Worm (Caenorhabditis elegans) whole organism, midembryonic: ENCODE data around the gene gcy-13.

Source experiments
- T22C8.4 ChIP-seq: fragments of 200-800 bp; sonication (Bioruptor generic); IDR thresholded peaks from 2 replicates; pipeline ENCODE4 v1.3.6; 2022; ENCODE audit warnings: missing genetic modification characterization, missing compliant biosample characterization
- cog-1 ChIP-seq: sonication (generic microtip); optimal IDR thresholded peaks from 2 replicates; lab custom pipeline; 2016; ENCODE audit warnings: missing genetic modification characterization, missing compliant biosample characterization
- flt-1 ChIP-seq: fragments of 200-800 bp; sonication (Bioruptor generic); IDR thresholded peaks from 2 replicates; pipeline ENCODE4 v1.3.6; 2022; ENCODE audit warnings: missing genetic modification characterization, missing compliant biosample characterization
- klf-2 ChIP-seq: fragments of 200-800 bp; sonication (Bioruptor generic); conservative IDR thresholded peaks from 2 replicates; pipeline ENCODE4 v1.3.6; 2022; ENCODE audit warnings: missing genetic modification reagents, missing genetic modification characterization, missing compliant biosample characterization
- med-1 ChIP-seq: sonication (generic microtip); optimal IDR thresholded peaks from 2 replicates; lab custom pipeline; 2017; ENCODE audit warnings: missing genetic modification characterization, mild to moderate bottlenecking, missing compliant biosample characterization, antibody characterized with exemption, missing genetic modification reagents; ENCODE audit not compliant: insufficient read depth
- ref-1 ChIP-seq: fragments of 200-800 bp; sonication (Bioruptor generic); conservative IDR thresholded peaks from 2 replicates; pipeline ENCODE4 v1.3.6; 2022; ENCODE audit warnings: missing genetic modification reagents, missing genetic modification characterization, missing compliant biosample characterization
- tab-1 ChIP-seq: fragments of 200-800 bp; sonication (Bioruptor generic); IDR thresholded peaks from 2 replicates; pipeline ENCODE4 v1.3.6; 2022; ENCODE audit warnings: missing genetic modification characterization, missing compliant biosample characterization
- ztf-23 ChIP-seq: fragments of 200-800 bp; sonication (Bioruptor generic); IDR thresholded peaks from 2 replicates; pipeline ENCODE4 v1.3.6; 2022; ENCODE audit warnings: missing genetic modification reagents, missing genetic modification characterization, missing compliant biosample characterization
- ztf-29 ChIP-seq: fragments of 200-800 bp; sonication (Bioruptor generic); IDR thresholded peaks from 2 replicates; pipeline ENCODE4 v1.3.6; 2022; ENCODE audit warnings: missing genetic modification reagents, missing genetic modification characterization, missing compliant biosample characterization

The gcy-13 gene

DNA sequence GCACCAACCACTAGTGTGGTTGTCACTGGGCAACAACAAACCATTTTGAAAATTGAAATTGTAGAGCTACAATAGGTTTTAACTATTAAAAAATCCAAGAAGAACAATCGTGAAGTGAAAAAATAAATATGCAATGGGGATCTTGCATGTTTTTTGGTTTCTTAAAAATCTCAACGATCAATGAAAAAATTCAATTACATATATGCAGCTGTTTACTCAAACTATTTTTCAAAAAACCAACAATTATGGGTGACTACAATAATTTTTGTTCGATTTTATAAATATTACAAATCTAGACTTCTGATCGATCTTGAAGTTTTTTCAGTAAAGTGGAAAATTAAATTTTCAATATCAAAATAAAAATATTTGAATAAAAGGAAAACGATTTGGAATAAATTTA lies 39.2 kb upstream of the gcy-13 start, which contains the start of gene cdr-4:
cdr-4 (minus strand) TSS at position 101 of the 400 bp plus-strand sequence.
- no peak for TF ChIP-seq ztf-29 (GFP tag; lab: Robert Waterston, UW)
- TF ChIP-seq ref-1: no peak
- no peak for TF ChIP-seq klf-2 (GFP tag; lab: Robert Waterston, UW)
- TF ChIP-seq cog-1 (tag; lab: Kevin White, UChicago): no peak
- TF ChIP-seq med-1 (GFP tag; lab: Kevin White, UChicago): no peak
- no peak for TF ChIP-seq ztf-23
- TF ChIP-seq T22C8.4 (GFP tag; lab: Robert Waterston, UW): no peak
- no peak for TF ChIP-seq tab-1 (GFP tag; lab: Robert Waterston, UW)
- TF ChIP-seq flt-1 (GFP tag; lab: Robert Waterston, UW): no peak

DNA sequence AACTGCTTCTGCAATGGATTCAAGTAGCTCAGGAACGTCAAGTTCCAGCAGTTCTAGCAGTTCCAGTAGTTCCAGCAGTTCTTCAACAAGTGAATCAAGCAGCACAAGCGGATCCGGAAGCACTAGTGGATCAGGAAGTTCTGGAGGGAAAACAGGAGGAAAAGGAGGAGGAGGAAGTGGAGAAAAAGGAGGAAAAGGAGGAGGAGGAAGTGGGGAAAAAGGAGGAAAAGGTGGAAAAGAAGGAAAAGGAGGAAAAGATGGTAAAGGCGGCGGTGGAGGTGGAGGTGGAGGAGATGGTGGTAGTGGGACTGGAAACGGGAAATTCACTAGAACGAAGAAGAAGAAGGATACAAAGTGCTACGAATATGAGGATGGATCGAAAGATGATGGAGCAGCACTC lies 37.2 kb upstream of the gcy-13 start:
- no peak for TF ChIP-seq tab-1 (GFP tag; lab: Robert Waterston, UW)
- 0 out of 2 replicates have a peak, but pooled peaks have one; percentile 14 for TF ChIP-seq klf-2 (GFP tag; lab: Robert Waterston, UW)

DNA sequence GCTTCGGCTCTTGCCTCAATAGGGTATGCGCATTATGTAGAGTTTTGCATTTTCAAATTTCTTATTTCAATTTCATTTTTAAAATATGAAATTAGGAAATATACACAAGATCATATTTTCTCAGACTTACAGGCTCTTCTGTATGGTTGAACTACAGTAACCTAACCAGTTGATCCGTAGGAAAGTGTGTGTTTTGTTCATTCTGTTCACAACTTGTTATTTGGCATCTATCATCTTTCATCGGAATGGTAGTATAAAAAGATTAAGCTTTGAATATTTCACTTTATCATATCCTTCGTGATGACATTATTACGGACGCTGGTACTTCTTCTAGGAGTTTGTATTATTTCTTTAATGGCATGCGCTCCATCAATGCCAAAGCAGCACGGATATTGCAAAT lies 36.6 kb upstream of the gcy-13 start, which contains the start of gene K01D12.10:
K01D12.10 (plus strand) TSS at position 301 of the 400 bp plus-strand sequence.
- TF ChIP-seq T22C8.4 (GFP tag; lab: Robert Waterston, UW): no peak
- no peak for TF ChIP-seq med-1 (GFP tag; lab: Kevin White, UChicago)
- TF ChIP-seq tab-1 (GFP tag; lab: Robert Waterston, UW): no peak
- TF ChIP-seq ztf-23: no peak
- no peak for TF ChIP-seq cog-1 (tag; lab: Kevin White, UChicago)

DNA sequence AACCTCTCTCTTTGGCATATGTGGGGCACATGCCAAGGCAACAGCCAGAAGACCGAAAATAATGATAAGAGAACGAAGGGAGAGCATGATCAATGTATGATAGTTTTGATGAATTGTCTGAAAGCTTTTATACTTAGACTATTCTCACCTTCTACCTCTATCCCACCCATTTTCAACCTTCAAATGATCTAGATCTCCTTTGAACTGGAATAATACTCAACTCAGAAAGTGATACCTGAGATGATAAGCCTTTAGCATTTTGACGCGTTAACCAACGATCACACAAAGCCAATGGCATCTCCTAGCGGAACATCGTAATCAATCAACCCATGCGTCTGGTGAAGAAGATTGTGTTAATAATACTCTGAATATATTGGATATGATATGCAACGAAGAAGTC lies 35.2 kb upstream of the gcy-13 start, which contains the start of gene K01D12.9:
K01D12.9 (minus strand) TSS at position 101 of the 400 bp plus-strand sequence.
- no peak for TF ChIP-seq med-1 (GFP tag; lab: Kevin White, UChicago)
- TF ChIP-seq cog-1 (tag; lab: Kevin White, UChicago): no peak
- TF ChIP-seq tab-1 (GFP tag; lab: Robert Waterston, UW): no peak
- TF ChIP-seq flt-1 (GFP tag; lab: Robert Waterston, UW): no peak
- TF ChIP-seq ref-1: no peak
- no peak for TF ChIP-seq T22C8.4 (GFP tag; lab: Robert Waterston, UW)
- TF ChIP-seq ztf-23: no peak
- TF ChIP-seq ztf-29 (GFP tag; lab: Robert Waterston, UW): no peak
- no peak for TF ChIP-seq klf-2 (GFP tag; lab: Robert Waterston, UW)

DNA sequence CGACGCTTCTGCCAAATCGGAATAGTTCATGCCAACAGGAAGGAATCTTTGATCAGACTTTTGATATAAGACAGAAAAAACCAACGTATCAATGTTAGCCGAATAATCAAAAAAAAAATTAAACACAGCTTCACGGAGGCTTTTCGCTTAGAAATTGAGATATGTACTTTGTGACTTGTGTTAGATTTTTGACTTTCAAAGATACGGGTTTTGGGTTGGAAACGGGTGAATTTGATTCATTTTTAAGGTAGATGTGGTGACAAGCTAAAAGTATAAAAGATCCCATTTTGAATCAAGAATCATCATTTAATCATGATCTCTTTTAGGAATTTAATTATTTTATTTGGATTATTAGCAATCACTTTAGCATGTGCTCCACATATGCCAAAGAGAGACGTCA lies 33.0 kb upstream of the gcy-13 start, which contains the start of gene K01D12.8:
K01D12.8 (plus strand) TSS at position 301 of the 400 bp plus-strand sequence.
- TF ChIP-seq tab-1 (GFP tag; lab: Robert Waterston, UW) (no peak), ztf-29 (GFP tag; lab: Robert Waterston, UW) (no peak), ref-1 (no peak), klf-2 (GFP tag; lab: Robert Waterston, UW) (no peak), T22C8.4 (GFP tag; lab: Robert Waterston, UW) (no peak), ztf-23 (no peak), flt-1 (GFP tag; lab: Robert Waterston, UW) (no peak), med-1 (GFP tag; lab: Kevin White, UChicago) (no peak), cog-1 (tag; lab: Kevin White, UChicago) (no peak)

DNA sequence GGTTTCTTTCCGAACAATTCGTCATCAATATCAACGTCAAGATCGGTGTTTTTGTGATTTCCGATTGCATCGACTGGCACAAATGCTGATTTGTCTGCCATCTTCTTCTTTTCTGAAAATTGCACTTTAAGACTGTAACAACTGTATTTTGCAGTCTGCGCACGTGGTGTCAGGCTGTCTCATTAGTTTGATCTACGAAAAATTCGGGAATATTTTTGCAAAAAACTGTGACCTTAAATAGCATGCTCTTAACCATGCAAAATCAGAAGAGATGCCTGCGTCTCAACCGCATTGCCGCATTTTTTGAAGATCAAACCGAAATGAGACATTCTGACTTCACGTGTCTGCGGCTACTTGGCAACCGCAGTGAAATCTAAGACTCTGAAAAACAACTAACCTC lies 32.0 kb upstream of the gcy-13 start, which contains the start of gene K01D12.7:
K01D12.7 (minus strand) TSS at position 101 of the 400 bp plus-strand sequence.
- TF ChIP-seq T22C8.4 (GFP tag; lab: Robert Waterston, UW) (no peak), cog-1 (tag; lab: Kevin White, UChicago) (no peak), tab-1 (GFP tag; lab: Robert Waterston, UW) (no peak), med-1 (GFP tag; lab: Kevin White, UChicago) (no peak), ref-1 (no peak), flt-1 (GFP tag; lab: Robert Waterston, UW) (no peak), ztf-29 (GFP tag; lab: Robert Waterston, UW) (no peak), ztf-23 (no peak)

DNA sequence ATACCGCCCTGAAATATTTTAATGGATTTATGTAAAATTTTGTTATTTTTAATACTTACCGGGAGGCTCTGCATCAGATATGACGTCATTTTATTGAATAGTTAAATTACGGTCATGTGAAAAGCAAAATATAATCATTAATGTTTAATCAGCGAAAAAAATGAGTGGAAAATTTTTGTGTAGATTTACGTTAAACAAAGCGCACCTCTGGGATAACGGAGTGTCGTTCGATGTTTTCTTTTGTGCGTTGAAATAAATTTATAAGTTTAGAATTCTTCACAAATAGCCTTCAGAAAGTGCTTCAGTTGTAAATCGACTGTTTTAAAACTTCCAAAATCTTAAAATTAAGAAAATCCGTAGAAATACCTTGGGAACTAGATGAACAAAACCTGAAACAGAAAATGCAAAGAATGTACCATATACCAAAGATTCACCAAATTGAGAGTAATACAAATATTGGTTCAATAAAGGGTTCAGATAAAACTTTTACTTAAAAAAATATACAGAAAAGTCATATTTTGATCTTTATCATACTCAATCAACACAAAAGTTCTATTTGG lies 31.4 kb upstream of the gcy-13 start, which contains the start of the genes K01D12.20 and miga-1:
K01D12.20 (minus strand) TSS at position 138 of the 560 bp plus-strand sequence.
miga-1 (minus strand) TSS at position 183 of the 560 bp plus-strand sequence.
- TF ChIP-seq cog-1 (tag; lab: Kevin White, UChicago) (no peak), tab-1 (GFP tag; lab: Robert Waterston, UW) (no peak), flt-1 (GFP tag; lab: Robert Waterston, UW) (no peak), ref-1 (no peak), klf-2 (GFP tag; lab: Robert Waterston, UW) (no peak), med-1 (GFP tag; lab: Kevin White, UChicago) (no peak), T22C8.4 (GFP tag; lab: Robert Waterston, UW) (no peak), ztf-23 (no peak), ztf-29 (GFP tag; lab: Robert Waterston, UW) (no peak)

DNA sequence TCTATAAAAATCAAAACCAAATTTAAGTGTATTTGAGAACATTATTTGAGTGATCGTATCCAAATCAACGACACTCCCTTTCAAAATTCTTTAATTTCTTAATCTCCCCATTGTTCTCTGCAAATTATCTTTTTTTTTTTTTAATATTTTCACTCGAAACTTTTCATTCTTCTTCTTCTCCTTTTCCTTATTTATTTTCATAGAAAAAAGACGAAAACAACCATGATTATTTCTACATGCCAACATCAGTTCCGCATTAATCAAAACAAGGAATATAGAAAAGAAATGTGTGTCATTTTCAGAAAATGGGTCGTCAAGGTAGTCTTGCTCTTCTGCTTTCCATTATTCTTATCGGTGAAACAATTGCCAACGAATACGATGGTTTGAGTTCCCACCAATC lies 28.2 kb upstream of the gcy-13 start, which contains the start of gene K01D12.5:
K01D12.5 (plus strand) TSS at position 301 of the 400 bp plus-strand sequence.
- TF ChIP-seq T22C8.4 (GFP tag; lab: Robert Waterston, UW) (no peak), ztf-29 (GFP tag; lab: Robert Waterston, UW) (no peak), flt-1 (GFP tag; lab: Robert Waterston, UW) (no peak), tab-1 (GFP tag; lab: Robert Waterston, UW) (no peak)

DNA sequence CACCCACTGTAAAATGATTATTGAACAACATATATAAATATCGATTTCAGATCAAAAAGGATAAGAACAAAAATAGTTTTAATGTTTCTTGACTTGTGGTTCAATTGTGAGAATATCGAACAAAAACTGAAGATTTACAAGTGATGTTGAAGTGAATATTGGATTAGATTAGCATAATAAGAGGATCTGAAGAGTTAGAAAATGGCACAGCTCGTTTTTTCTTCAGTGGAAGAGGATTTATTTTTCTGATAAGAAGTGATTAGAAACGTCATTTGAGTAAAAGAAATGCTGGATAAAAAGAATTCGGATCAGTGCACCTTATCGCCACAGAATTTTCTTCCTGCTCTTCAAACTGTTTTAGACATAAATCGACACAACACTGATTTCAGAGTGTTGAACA lies 26.4 kb upstream of the gcy-13 start, which contains the start of gene twk-14:
twk-14 (minus strand) TSS at position 8 of the 400 bp plus-strand sequence.
- TF ChIP-seq ztf-23 (no peak), ztf-29 (GFP tag; lab: Robert Waterston, UW) (no peak), flt-1 (GFP tag; lab: Robert Waterston, UW) (no peak), tab-1 (GFP tag; lab: Robert Waterston, UW) (no peak), T22C8.4 (GFP tag; lab: Robert Waterston, UW) (no peak), klf-2 (GFP tag; lab: Robert Waterston, UW) (no peak), cog-1 (tag; lab: Kevin White, UChicago) (no peak), med-1 (GFP tag; lab: Kevin White, UChicago) (no peak), ref-1 (no peak)
